Worm (Caenorhabditis elegans): Measurements from ENCODE around the gene rer-1.

rer-1 gene

DNA sequence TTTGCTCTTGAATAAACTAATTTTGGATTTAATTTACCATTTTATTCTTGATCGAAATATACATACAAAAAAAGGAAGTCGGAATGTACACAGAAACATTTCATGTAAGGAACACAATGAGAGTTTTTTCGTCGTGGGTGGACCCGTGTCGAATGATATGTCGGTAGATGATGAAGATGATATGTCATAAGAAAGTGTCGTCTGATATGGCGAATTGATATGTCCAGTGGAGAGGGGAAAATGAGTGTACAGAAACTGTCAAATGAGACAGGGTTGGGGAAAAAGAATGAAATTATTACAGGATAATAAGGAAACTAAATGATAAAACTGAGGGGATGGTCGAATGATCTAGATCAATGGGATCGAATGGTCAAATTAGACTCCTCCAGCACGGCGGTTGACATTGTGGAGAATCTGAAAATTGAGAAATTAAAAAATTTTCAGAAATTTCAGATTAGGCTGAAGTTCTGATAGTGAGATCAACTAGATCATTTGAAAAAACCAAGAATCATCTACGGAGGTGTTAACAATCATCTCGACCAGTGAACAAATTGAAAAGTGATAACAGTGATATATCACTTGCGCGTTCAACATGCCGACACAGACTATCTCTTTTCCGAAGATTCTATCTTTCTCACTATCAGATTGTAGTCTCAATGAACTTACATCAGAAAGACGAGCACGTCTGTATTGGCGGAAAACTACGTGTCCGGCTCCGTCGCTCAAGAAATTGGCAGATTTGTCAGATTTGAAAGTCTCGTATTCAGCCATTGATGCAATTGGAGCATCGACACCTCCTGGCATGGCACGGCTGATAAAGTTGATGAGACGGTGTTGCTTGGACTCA is 9.2 kb downstream of the rer-1 start (continued):
- no peak for TF ChIP-seq F22D6.2 (tag; optimal IDR thresholded peaks at IDR 0.05)
- no peak for TF ChIP-seq ceh-79 (tag; optimal IDR thresholded peaks at IDR 0.05)
- no peak for TF ChIP-seq ceh-91 (GFP tag; IDR thresholded peaks at IDR 0.05)
- no peak for TF ChIP-seq dpff-1 (tag; optimal IDR thresholded peaks at IDR 0.05)
- peak; percentile 4 for TF ChIP-seq chd-7 (tag; optimal IDR thresholded peaks at IDR 0.05)
- TF ChIP-seq xnd-1 (tag; optimal IDR thresholded peaks at IDR 0.05): no peak
- TF ChIP-seq somi-1 (GFP tag; optimal IDR thresholded peaks at IDR 0.05): no peak
- TF ChIP-seq nfyb-1 (GFP tag; IDR thresholded peaks at IDR 0.05): no peak
- no peak for TF ChIP-seq ztf-3 (GFP tag; optimal IDR thresholded peaks at IDR 0.05)
- no peak for TF ChIP-seq F49E8.2 (tag; optimal IDR thresholded peaks at IDR 0.05; ENCODE audit: insufficient read depth)
- no peak for TF ChIP-seq C17E4.6 (GFP tag; IDR thresholded peaks at IDR 0.05)
- TF ChIP-seq lsy-27 (tag; optimal IDR thresholded peaks at IDR 0.05; ENCODE audit: borderline replicate concordance, insufficient read depth): no peak
- no peak for TF ChIP-seq lag-1 (GFP tag; IDR thresholded peaks at IDR 0.05)
- TF ChIP-seq fkh-3 (tag; optimal IDR thresholded peaks at IDR 0.05): no peak
- TF ChIP-seq B0019.2 (GFP tag; conservative IDR thresholded peaks at IDR 0.05): no peak
- TF ChIP-seq athp-1 (tag; optimal IDR thresholded peaks at IDR 0.05): no peak
- TF ChIP-seq tlf-1 (GFP tag; optimal IDR thresholded peaks at IDR 0.05): no peak
- no peak for TF ChIP-seq pha-4 (tag; optimal IDR thresholded peaks at IDR 0.05)
- no peak for TF ChIP-seq hlh-26 (GFP tag; conservative IDR thresholded peaks at IDR 0.05)
- TF ChIP-seq F33H1.4 (GFP tag; IDR thresholded peaks at IDR 0.05): no peak
- no peak for TF ChIP-seq C06A6.2 (GFP tag; conservative IDR thresholded peaks at IDR 0.05)
- TF ChIP-seq K11D2.4 (GFP tag; IDR thresholded peaks at IDR 0.05): 0 out of 2 replicates have a peak, but pooled peaks have one; percentile 29
- TF ChIP-seq F10E7.11 (tag; optimal IDR thresholded peaks at IDR 0.05): no peak
- no peak for TF ChIP-seq efl-1 (GFP tag; optimal IDR thresholded peaks at IDR 0.05)
- TF ChIP-seq repo-1 (tag; optimal IDR thresholded peaks at IDR 0.05): no peak
- no peak for TF ChIP-seq attf-5 (GFP tag; optimal IDR thresholded peaks at IDR 0.05)
- no peak for TF ChIP-seq ceh-58 (GFP tag; IDR thresholded peaks at IDR 0.05)
- no peak for TF ChIP-seq mel-28 (tag; optimal IDR thresholded peaks at IDR 0.05; ENCODE audit: borderline replicate concordance)
- no peak for TF ChIP-seq unc-62 (GFP tag; optimal IDR thresholded peaks at IDR 0.05)
- TF ChIP-seq Y67H2A.10 (GFP tag; conservative IDR thresholded peaks at IDR 0.05): no peak
- no peak for TF ChIP-seq hrde-1 (tag; optimal IDR thresholded peaks at IDR 0.05; ENCODE audit: borderline replicate concordance)
- no peak for TF ChIP-seq snpc-4 (GFP tag; optimal IDR thresholded peaks at IDR 0.05)
- TF ChIP-seq snpc-4 (tag; optimal IDR thresholded peaks at IDR 0.05): no peak
- TF ChIP-seq ZK185.1 (tag; optimal IDR thresholded peaks at IDR 0.05; ENCODE audit: poor library complexity, severe bottlenecking): peak; percentile 34
- no peak for TF ChIP-seq B0035.1 (tag; optimal IDR thresholded peaks at IDR 0.05)
- TF ChIP-seq madf-3 (GFP tag; IDR thresholded peaks at IDR 0.05): no peak
- no peak for TF ChIP-seq Y56A3A.18 (GFP tag; IDR thresholded peaks at IDR 0.05)
- TF ChIP-seq sea-2 (GFP tag; IDR thresholded peaks at IDR 0.05): no peak
- no peak for TF ChIP-seq sptf-2 (GFP tag; optimal IDR thresholded peaks at IDR 0.05)
- no peak for TF ChIP-seq aptf-3 (GFP tag; IDR thresholded peaks at IDR 0.05)
- no peak for TF ChIP-seq nhr-80 (tag; optimal IDR thresholded peaks at IDR 0.05)
- peak; percentile 3 for TF ChIP-seq lin-40 (tag; optimal IDR thresholded peaks at IDR 0.05)
- TF ChIP-seq F39B2.1 (GFP tag; IDR thresholded peaks at IDR 0.05): no peak
- TF ChIP-seq nfya-2 (GFP tag; IDR thresholded peaks at IDR 0.05): no peak
- TF ChIP-seq Y53F4B.3 (GFP tag; IDR thresholded peaks at IDR 0.05): no peak
- TF ChIP-seq madf-8 (GFP tag; conservative IDR thresholded peaks at IDR 0.05): no peak
- TF ChIP-seq ztf-18 (tag; optimal IDR thresholded peaks at IDR 0.05): no peak
- TF ChIP-seq mes-4 (tag; optimal IDR thresholded peaks at IDR 0.05): no peak
